Worm (Caenorhabditis elegans) whole organism, midembryonic: ENCODE measurements around the gene faxc-1.

ENCODE experiments used
- T22C8.4 ChIP-seq: fragments of 200-800 bp; sonication (Bioruptor generic); IDR thresholded peaks from 2 replicates; pipeline ENCODE4 v1.3.6; 2022; ENCODE audit warnings: missing genetic modification characterization, missing compliant biosample characterization
- cog-1 ChIP-seq: sonication (generic microtip); optimal IDR thresholded peaks from 2 replicates; lab custom pipeline; 2016; ENCODE audit warnings: missing genetic modification characterization, missing compliant biosample characterization
- flt-1 ChIP-seq: fragments of 200-800 bp; sonication (Bioruptor generic); IDR thresholded peaks from 2 replicates; pipeline ENCODE4 v1.3.6; 2022; ENCODE audit warnings: missing genetic modification characterization, missing compliant biosample characterization
- klf-2 ChIP-seq: fragments of 200-800 bp; sonication (Bioruptor generic); conservative IDR thresholded peaks from 2 replicates; pipeline ENCODE4 v1.3.6; 2022; ENCODE audit warnings: missing genetic modification reagents, missing genetic modification characterization, missing compliant biosample characterization
- med-1 ChIP-seq: sonication (generic microtip); optimal IDR thresholded peaks from 2 replicates; lab custom pipeline; 2017; ENCODE audit warnings: missing genetic modification characterization, mild to moderate bottlenecking, missing compliant biosample characterization, antibody characterized with exemption, missing genetic modification reagents; ENCODE audit not compliant: insufficient read depth
- ref-1 ChIP-seq: fragments of 200-800 bp; sonication (Bioruptor generic); conservative IDR thresholded peaks from 2 replicates; pipeline ENCODE4 v1.3.6; 2022; ENCODE audit warnings: missing genetic modification reagents, missing genetic modification characterization, missing compliant biosample characterization
- tab-1 ChIP-seq: fragments of 200-800 bp; sonication (Bioruptor generic); IDR thresholded peaks from 2 replicates; pipeline ENCODE4 v1.3.6; 2022; ENCODE audit warnings: missing genetic modification characterization, missing compliant biosample characterization
- ztf-23 ChIP-seq: fragments of 200-800 bp; sonication (Bioruptor generic); IDR thresholded peaks from 2 replicates; pipeline ENCODE4 v1.3.6; 2022; ENCODE audit warnings: missing genetic modification reagents, missing genetic modification characterization, missing compliant biosample characterization
- ztf-29 ChIP-seq: fragments of 200-800 bp; sonication (Bioruptor generic); IDR thresholded peaks from 2 replicates; pipeline ENCODE4 v1.3.6; 2022; ENCODE audit warnings: missing genetic modification reagents, missing genetic modification characterization, missing compliant biosample characterization

- TF ChIP-seq klf-2 (GFP tag; lab: Robert Waterston, UW), result no peak
- TF ChIP-seq ztf-29 (GFP tag; lab: Robert Waterston, UW), result no peak
- TF ChIP-seq tab-1, result no peak
- TF ChIP-seq flt-1 (GFP tag; lab: Robert Waterston, UW), result no peak
- no peak for TF ChIP-seq ref-1 (GFP tag; lab: Robert Waterston, UW)
- TF ChIP-seq ztf-23, result no peak
- no peak for TF ChIP-seq med-1
- TF ChIP-seq cog-1 (tag; lab: Kevin White, UChicago), result no peak
- TF ChIP-seq T22C8.4 (GFP tag; lab: Robert Waterston, UW), result no peak
These were observed 38.4 kb downstream of the faxc-1 start, which contains the start of gene C50E10.1 for ce11 chrII:12302354-12302753.
